Fruit fly (Drosophila melanogaster) whole organism, embryonic: Measurements from ENCODE around the gene CG43273.

Source experiments
- Adf1 ChIP-seq: fragments of 200-800 bp; sonication (Bioruptor generic); IDR thresholded peaks from 2 replicates; pipeline ENCODE4 v1.3.6; 2022; ENCODE audit warnings: missing biosample characterization, missing genetic modification characterization
- Antp ChIP-seq: fragments of 200-800 bp; sonication (Bioruptor generic); optimal IDR thresholded peaks from 3 replicates; lab custom pipeline; 2016; ENCODE audit warnings: missing biosample characterization, missing genetic modification characterization
- B-H2 ChIP-seq: fragments of 200-800 bp; sonication (Bioruptor generic); optimal IDR thresholded peaks from 2 replicates; lab custom pipeline; 2018; ENCODE audit warnings: missing biosample characterization, mild to moderate bottlenecking, missing genetic modification characterization
- BEAF-32 ChIP-seq: fragments of 200-800 bp; sonication (Bioruptor generic); optimal IDR thresholded peaks from 3 replicates; lab custom pipeline; 2017; ENCODE audit warnings: missing biosample characterization, missing genetic modification characterization, mild to moderate bottlenecking, moderate library complexity, missing genetic modification reagents
- CG10209 ChIP-seq: fragments of 200-800 bp; sonication (Bioruptor generic); optimal IDR thresholded peaks from 3 replicates; lab custom pipeline; 2017; ENCODE audit warnings: missing biosample characterization, mild to moderate bottlenecking, missing genetic modification characterization, missing genetic modification reagents
- CG10366 ChIP-seq: fragments of 200-800 bp; sonication (Bioruptor generic); IDR thresholded peaks from 2 replicates; pipeline ENCODE4 v1.3.6; 2022; ENCODE audit warnings: missing biosample characterization, missing genetic modification characterization
- CG11247 ChIP-seq: fragments of 200-800 bp; sonication (Bioruptor generic); IDR thresholded peaks from 2 replicates; pipeline ENCODE4 v1.3.6; 2022; ENCODE audit warnings: missing biosample characterization, missing genetic modification characterization
- CG12744 ChIP-seq: fragments of 200-800 bp; sonication (Bioruptor generic); optimal IDR thresholded peaks from 2 replicates; lab custom pipeline; 2016; ENCODE audit warnings: missing biosample characterization, missing genetic modification characterization
- CG14667 ChIP-seq: fragments of 200-800 bp; sonication (Bioruptor generic); IDR thresholded peaks from 2 replicates; pipeline ENCODE4 v1.3.6; 2022; ENCODE audit warnings: missing biosample characterization, missing genetic modification characterization
- CG1529 ChIP-seq: fragments of 200-800 bp; sonication (Bioruptor generic); optimal IDR thresholded peaks from 3 replicates; lab custom pipeline; 2018; ENCODE audit warnings: missing biosample characterization, missing genetic modification characterization
- CG17612 ChIP-seq: fragments of 200-800 bp; sonication (Bioruptor generic); IDR thresholded peaks from 2 replicates; pipeline ENCODE4 v1.3.6; 2022; ENCODE audit warnings: missing biosample characterization, missing genetic modification characterization
- CG17912 ChIP-seq: fragments of 200-800 bp; sonication (Bioruptor generic); optimal IDR thresholded peaks from 2 replicates; lab custom pipeline; 2018; ENCODE audit warnings: missing biosample characterization, mild to moderate bottlenecking, missing genetic modification characterization
- CG1832 ChIP-seq: fragments of 200-800 bp; sonication (Bioruptor generic); optimal IDR thresholded peaks from 2 replicates; lab custom pipeline; 2017; ENCODE audit warnings: missing biosample characterization, mild to moderate bottlenecking, missing genetic modification characterization, inconsistent platforms
- CG3163 ChIP-seq: fragments of 200-800 bp; sonication (Bioruptor generic); optimal IDR thresholded peaks from 3 replicates; lab custom pipeline; 2016; ENCODE audit warnings: missing biosample characterization, missing genetic modification characterization
- CG32532 ChIP-seq: fragments of 200-800 bp; sonication (Bioruptor generic); IDR thresholded peaks from 2 replicates; pipeline ENCODE4 v1.3.6; 2022; ENCODE audit warnings: missing biosample characterization, missing genetic modification characterization
- CG6689 ChIP-seq: fragments of 200-800 bp; sonication (Bioruptor generic); IDR thresholded peaks from 2 replicates; pipeline ENCODE4 v1.3.6; 2022; ENCODE audit warnings: missing biosample characterization, missing genetic modification characterization
- CG7745 ChIP-seq: fragments of 200-800 bp; sonication (Bioruptor generic); optimal IDR thresholded peaks from 2 replicates; lab custom pipeline; 2018; ENCODE audit warnings: missing biosample characterization, mild to moderate bottlenecking, missing genetic modification characterization, moderate library complexity
- CG7987 ChIP-seq: fragments of 200-800 bp; sonication (Bioruptor generic); optimal IDR thresholded peaks from 2 replicates; lab custom pipeline; 2018; ENCODE audit warnings: missing biosample characterization, mild to moderate bottlenecking, missing genetic modification characterization, moderate library complexity
- CG8089 ChIP-seq: fragments of 200-800 bp; sonication (Bioruptor generic); optimal IDR thresholded peaks from 3 replicates; lab custom pipeline; 2016; ENCODE audit warnings: missing biosample characterization, missing genetic modification characterization
- CG8388 ChIP-seq: fragments of 200-800 bp; sonication (Bioruptor generic); optimal IDR thresholded peaks from 2 replicates; lab custom pipeline; 2019; ENCODE audit warnings: missing biosample characterization, mild to moderate bottlenecking, missing genetic modification characterization, moderate library complexity
- CG9215 ChIP-seq: fragments of 200-800 bp; sonication (Bioruptor generic); IDR thresholded peaks from 2 replicates; pipeline ENCODE4 v1.3.6; 2022; ENCODE audit warnings: missing biosample characterization, missing genetic modification characterization
- Dbx ChIP-seq: fragments of 200-800 bp; sonication (Bioruptor generic); IDR thresholded peaks from 3 replicates; pipeline ENCODE4 v1.3.6; 2022; ENCODE audit warnings: missing biosample characterization, missing genetic modification characterization
- Drgx ChIP-seq: fragments of 200-800 bp; sonication (Bioruptor generic); IDR thresholded peaks from 2 replicates; pipeline ENCODE4 v1.3.6; 2022; ENCODE audit warnings: missing biosample characterization, missing genetic modification characterization
- H2.0 ChIP-seq: fragments of 200-800 bp; sonication (Bioruptor generic); IDR thresholded peaks from 2 replicates; pipeline ENCODE4 v1.3.6; 2022; ENCODE audit warnings: missing biosample characterization, missing genetic modification characterization
- HLH54F ChIP-seq: fragments of 200-800 bp; sonication (Bioruptor generic); optimal IDR thresholded peaks from 3 replicates; lab custom pipeline; 2016; ENCODE audit warnings: missing biosample characterization, missing genetic modification characterization
- Lhr ChIP-seq: fragments of 200-800 bp; sonication (Bioruptor generic); optimal IDR thresholded peaks from 3 replicates; lab custom pipeline; 2017; ENCODE audit warnings: mild to moderate bottlenecking, missing biosample characterization, missing genetic modification reagents, missing genetic modification characterization
- Nf-YC ChIP-seq: fragments of 200-800 bp; optimal IDR thresholded peaks from 3 replicates; lab custom pipeline; 2019; ENCODE audit warnings: missing biosample characterization, mild to moderate bottlenecking, missing genetic modification characterization, moderate library complexity
- Rx ChIP-seq: fragments of 200-800 bp; sonication (Bioruptor generic); IDR thresholded peaks from 2 replicates; pipeline ENCODE4 v1.3.6; 2022; ENCODE audit warnings: missing biosample characterization, missing genetic modification characterization
- TFAM ChIP-seq: fragments of 200-800 bp; sonication (Bioruptor generic); optimal IDR thresholded peaks from 2 replicates; lab custom pipeline; 2017; ENCODE audit warnings: missing biosample characterization, missing genetic modification characterization, inconsistent platforms
- Trl ChIP-seq, 3 experiments: fragments of >200 bp in 2 of 3; fragments of 200-800 bp in 1 of 3; sonication (Bioruptor generic) in 1 of 3; optimal IDR thresholded peaks; 2 replicates in 1 of 3; 3 replicates in 2 of 3; lab custom pipeline; 2016 to 2017; ENCODE audit warnings: missing biosample characterization in 1 of 3, missing genetic modification characterization in 1 of 3
- Usf ChIP-seq: fragments of 200-800 bp; sonication (Bioruptor generic); optimal IDR thresholded peaks from 2 replicates; lab custom pipeline; 2017; ENCODE audit warnings: missing genotype, missing biosample characterization, missing genetic modification characterization
- al ChIP-seq: fragments of 200-800 bp; sonication (Bioruptor generic); IDR thresholded peaks from 2 replicates; pipeline ENCODE4 v1.3.6; 2022; ENCODE audit warnings: missing biosample characterization, missing genetic modification characterization
- ara ChIP-seq: fragments of 200-800 bp; sonication (Bioruptor generic); IDR thresholded peaks from 2 replicates; pipeline ENCODE4 v1.3.6; 2022; ENCODE audit warnings: missing biosample characterization, missing genetic modification characterization
- chinmo ChIP-seq: fragments of 200-800 bp; sonication (Bioruptor generic); IDR thresholded peaks from 4 replicates; pipeline ENCODE4 v1.3.6; 2022; ENCODE audit warnings: missing biosample characterization, missing genetic modification characterization; ENCODE audit not compliant: partially characterized antibody
- chm ChIP-seq: fragments of 200-800 bp; sonication (Bioruptor generic); IDR thresholded peaks from 2 replicates; pipeline ENCODE4 v1.3.6; 2022; ENCODE audit warnings: missing biosample characterization, missing genetic modification characterization
- crc ChIP-seq: fragments of 200-800 bp; sonication (Bioruptor generic); optimal IDR thresholded peaks from 2 replicates; lab custom pipeline; 2016; ENCODE audit warnings: missing biosample characterization, missing genetic modification characterization
- danr ChIP-seq: fragments of 200-800 bp; sonication (Bioruptor generic); IDR thresholded peaks from 2 replicates; pipeline ENCODE4 v1.3.6; 2022; ENCODE audit warnings: missing biosample characterization, missing genetic modification characterization
- dimm ChIP-seq: fragments of 200-800 bp; sonication (Bioruptor generic); IDR thresholded peaks from 2 replicates; pipeline ENCODE4 v1.3.6; 2022; ENCODE audit warnings: missing biosample characterization, missing genetic modification characterization
- disco-r ChIP-seq: fragments of 200-800 bp; sonication (Bioruptor generic); optimal IDR thresholded peaks from 2 replicates; lab custom pipeline; 2016; ENCODE audit warnings: missing biosample characterization, missing genetic modification characterization
- dpn ChIP-seq, 2 experiments: fragments of 200-800 bp; sonication (Bioruptor generic); optimal IDR thresholded peaks; 3 replicates each; lab custom pipeline; 2016; ENCODE audit warnings: missing biosample characterization in 2 of 2, missing genetic modification characterization in 2 of 2
- fu2 ChIP-seq: fragments of 200-800 bp; sonication (Bioruptor generic); optimal IDR thresholded peaks from 2 replicates; lab custom pipeline; 2016; ENCODE audit warnings: missing biosample characterization, missing genetic modification characterization
- hkb ChIP-seq, 2 experiments: fragments of 200-800 bp in 1 of 2; fragments of >200 bp in 1 of 2; sonication (Bioruptor generic) in 1 of 2; IDR thresholded peaks in 1 of 2; optimal IDR thresholded peaks in 1 of 2; 2 replicates each; pipeline versions ENCODE4 v1.3.6 to Lab custom; 2017 to 2022; ENCODE audit warnings: missing biosample characterization in 1 of 2, missing genetic modification characterization in 1 of 2
- ken ChIP-seq: fragments of 200-800 bp; sonication (Bioruptor generic); IDR thresholded peaks from 3 replicates; pipeline ENCODE4 v1.3.6; 2022; ENCODE audit warnings: missing biosample characterization, missing genetic modification characterization
- mirr ChIP-seq: fragments of 200-800 bp; sonication (Bioruptor generic); optimal IDR thresholded peaks from 3 replicates; lab custom pipeline; 2018; ENCODE audit warnings: missing biosample characterization, mild to moderate bottlenecking, missing genetic modification characterization
- pb ChIP-seq: fragments of 200-800 bp; sonication (Bioruptor generic); optimal IDR thresholded peaks from 3 replicates; lab custom pipeline; 2016; ENCODE audit warnings: missing biosample characterization, missing genetic modification characterization
- rib ChIP-seq: fragments of 200-800 bp; sonication (Bioruptor generic); IDR thresholded peaks from 2 replicates; pipeline ENCODE4 v1.3.6; 2022; ENCODE audit warnings: missing biosample characterization, missing genetic modification characterization
- seq ChIP-seq: fragments of 200-800 bp; sonication (Bioruptor generic); IDR thresholded peaks from 2 replicates; pipeline ENCODE4 v1.3.6; 2022; ENCODE audit warnings: missing biosample characterization, missing genetic modification characterization
- sug ChIP-seq: fragments of 200-800 bp; optimal IDR thresholded peaks from 2 replicates; lab custom pipeline; 2019; ENCODE audit warnings: missing biosample characterization, mild to moderate bottlenecking, missing genetic modification characterization, moderate library complexity
- tin ChIP-seq: fragments of 200-800 bp; sonication (Bioruptor generic); optimal IDR thresholded peaks from 3 replicates; lab custom pipeline; 2016; ENCODE audit warnings: missing biosample characterization, missing genetic modification characterization
- usp ChIP-seq: fragments of >200 bp; optimal IDR thresholded peaks from 2 replicates; lab custom pipeline; 2017; ENCODE audit warnings: missing biosample characterization, missing genetic modification characterization
- vnd ChIP-seq: fragments of 200-800 bp; sonication (Bioruptor generic); IDR thresholded peaks from 3 replicates; pipeline ENCODE4 v1.3.6; 2022; ENCODE audit warnings: missing biosample characterization, missing genetic modification characterization; ENCODE audit not compliant: partially characterized antibody

The CG43273 gene

DNA sequence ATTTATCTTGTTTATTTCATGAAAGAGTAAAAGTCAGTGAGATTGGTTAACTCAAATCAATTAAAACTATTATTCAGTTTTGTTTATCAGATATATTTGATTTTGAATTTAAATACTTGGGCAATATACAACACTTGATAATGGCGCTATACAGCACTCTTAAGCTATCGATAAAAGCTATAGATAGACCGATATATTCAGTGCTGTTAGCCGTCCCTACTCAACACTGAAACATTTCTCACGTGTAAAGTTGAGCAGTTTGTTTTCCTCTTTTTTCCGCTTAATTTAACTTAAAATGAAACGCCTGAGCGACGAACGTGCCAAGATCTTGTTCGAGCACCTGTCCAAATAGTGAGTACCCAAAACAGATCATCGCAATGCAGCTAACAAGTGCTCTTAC is 20.3 kb downstream of the CG43273 start, which contains the start of gene CG7006 (continued):
- TF ChIP-seq CG32532 (peak; percentile 70; the same call in 1 of the 2 replicates), CG11247 (GFP tag; lab: Robert Waterston, UW) (peak; percentile 79), CG1832 (GFP tag; lab: Kevin White, UChicago) (no peak), fu2 (GFP tag; lab: Kevin White, UChicago) (peak; percentile 76), BEAF-32 (GFP tag; lab: Kevin White, UChicago) (peak; percentile 84), CG12744 (GFP tag; lab: Kevin White, UChicago) (peak; percentile 68), Rx (peak; percentile 32; the same call in 1 of the 2 replicates), disco-r (peak; percentile 34), hkb (optimal IDR thresholded peaks at IDR 0.05; lab: Kevin White, UChicago) (no peak), hkb (GFP tag; IDR thresholded peaks at IDR 0.05; lab: Robert Waterston, UW) (peak; percentile 43; the same call in 1 of the 2 replicates), usp (GFP tag; lab: Kevin White, UChicago) (no peak), CG17612 (GFP tag; lab: Robert Waterston, UW) (peak; percentile 21; the same call in 1 of the 2 replicates), Lhr (GFP tag; lab: Kevin White, UChicago) (peak; percentile 21), CG14667 (GFP tag; lab: Robert Waterston, UW) (no peak), ara (GFP tag; lab: Robert Waterston, UW) (peak; percentile 39; the same call in 1 of the 2 replicates), CG7987 (GFP tag; lab: Kevin White, UChicago) (peak; percentile 35), dimm (GFP tag; lab: Robert Waterston, UW) (no peak), Nf-YC (tag; lab: Kevin White, UChicago) (no peak), TFAM (no peak), Usf (peak; percentile 55), CG10366 (GFP tag; lab: Robert Waterston, UW) (peak; percentile 53), ken (GFP tag; lab: Robert Waterston, UW) (peak; percentile 86), CG8089 (GFP tag; lab: Kevin White, UChicago) (no peak), mirr (GFP tag; lab: Kevin White, UChicago) (peak; percentile 32), CG1529 (no peak), Dbx (GFP tag; lab: Robert Waterston, UW) (peak; percentile 90), chinmo (GFP tag; lab: Robert Waterston, UW) (no peak; the same call in 3 of the 4 replicates), CG9215 (GFP tag; lab: Robert Waterston, UW) (peak; percentile 64; the same call in 1 of the 2 replicates), sug (tag; lab: Kevin White, UChicago) (no peak), CG10209 (GFP tag; lab: Kevin White, UChicago) (peak; percentile 71), seq (no peak), Trl (optimal IDR thresholded peaks at IDR 0.05; lab: Kevin White, UChicago) (no peak), Trl (GFP tag; optimal IDR thresholded peaks at IDR 0.05; lab: Kevin White, UChicago) (peak; percentile 82), tin (GFP tag; lab: Kevin White, UChicago) (peak; percentile 71), rib (GFP tag; lab: Robert Waterston, UW) (0 out of 2 replicates have a peak, but pooled peaks have one; percentile 33), CG7745 (tag; lab: Kevin White, UChicago) (no peak), HLH54F (GFP tag; lab: Kevin White, UChicago) (peak; percentile 87), chm (GFP tag; lab: Robert Waterston, UW) (peak; percentile 54; the same call in 1 of the 2 replicates), CG6689 (GFP tag; lab: Robert Waterston, UW) (no peak), H2.0 (peak; percentile 69), danr (no peak), al (GFP tag; lab: Robert Waterston, UW) (peak; percentile 63), crc (peak; percentile 5), vnd (GFP tag; lab: Robert Waterston, UW) (peak; percentile 55; the same call in 2 of the 3 replicates), dpn (GFP tag; optimal IDR thresholded peaks at IDR 0.05; lab: Kevin White, UChicago) (peak; percentile 84 to 92), Antp (GFP tag; lab: Kevin White, UChicago) (peak; percentile 78), B-H2 (GFP tag; lab: Kevin White, UChicago) (peak; percentile 90), CG3163 (GFP tag; lab: Kevin White, UChicago) (peak; percentile 59), Drgx (GFP tag; lab: Robert Waterston, UW) (no peak), pb (GFP tag; lab: Kevin White, UChicago) (peak; percentile 44), Adf1 (GFP tag; lab: Robert Waterston, UW) (peak; percentile 13; the same call in 1 of the 2 replicates), CG17912 (GFP tag; lab: Kevin White, UChicago) (no peak), CG8388 (no peak)
